Fruit fly (Drosophila melanogaster) whole organism, embryonic: ENCODE results near the gene CG5262.

Experiments used
- Antp ChIP-seq: fragments of 200-800 bp; sonication (Bioruptor generic); optimal IDR thresholded peaks from 3 replicates; lab custom pipeline; 2016; ENCODE audit warnings: missing biosample characterization, missing genetic modification characterization
- CG10267 ChIP-seq: fragments of 200-800 bp; sonication (Bioruptor generic); optimal IDR thresholded peaks from 2 replicates; lab custom pipeline; 2018; ENCODE audit warnings: missing biosample characterization, mild to moderate bottlenecking, missing genetic modification characterization, moderate library complexity
- CG10274 ChIP-seq: fragments of 200-800 bp; sonication (Bioruptor generic); optimal IDR thresholded peaks from 3 replicates; lab custom pipeline; 2017; ENCODE audit warnings: missing biosample characterization, mild to moderate bottlenecking, missing genetic modification characterization
- CG13123 ChIP-seq: fragments of 200-800 bp; sonication (Bioruptor generic); optimal IDR thresholded peaks from 2 replicates; lab custom pipeline; 2016; ENCODE audit warnings: missing biosample characterization, missing genetic modification characterization
- CG13775 ChIP-seq: fragments of 200-800 bp; sonication (Bioruptor generic); optimal IDR thresholded peaks from 3 replicates; lab custom pipeline; 2017; ENCODE audit warnings: missing biosample characterization, mild to moderate bottlenecking, missing genetic modification characterization
- CG15073 ChIP-seq: fragments of 200-800 bp; sonication (Bioruptor generic); optimal IDR thresholded peaks from 2 replicates; lab custom pipeline; 2016; ENCODE audit warnings: missing biosample characterization, missing genetic modification characterization
- CG15269 ChIP-seq: fragments of 200-800 bp; sonication (Bioruptor generic); optimal IDR thresholded peaks from 2 replicates; lab custom pipeline; 2018; ENCODE audit warnings: missing biosample characterization, mild to moderate bottlenecking, missing genetic modification characterization, moderate library complexity
- CG15514 ChIP-seq: fragments of 200-800 bp; sonication (Bioruptor generic); optimal IDR thresholded peaks from 3 replicates; lab custom pipeline; 2017; ENCODE audit warnings: missing biosample characterization, missing genetic modification characterization, mild to moderate bottlenecking, moderate library complexity, missing genetic modification reagents
- CG16863 ChIP-seq: fragments of 200-800 bp; sonication (Bioruptor generic); optimal IDR thresholded peaks from 3 replicates; lab custom pipeline; 2016; ENCODE audit warnings: missing biosample characterization, missing genetic modification characterization
- CG17328 ChIP-seq: fragments of 200-800 bp; sonication (Bioruptor generic); IDR thresholded peaks from 2 replicates; pipeline ENCODE4 v1.3.6; 2022; ENCODE audit warnings: missing biosample characterization, missing genetic modification characterization
- CG17359 ChIP-seq: fragments of 200-800 bp; sonication (Bioruptor generic); optimal IDR thresholded peaks from 3 replicates; lab custom pipeline; 2018; ENCODE audit warnings: missing biosample characterization, mild to moderate bottlenecking, missing genetic modification characterization, moderate library complexity
- CG1792 ChIP-seq: fragments of 200-800 bp; sonication (Bioruptor generic); optimal IDR thresholded peaks from 2 replicates; lab custom pipeline; 2016; ENCODE audit warnings: missing biosample characterization, missing genetic modification characterization
- CG33557 ChIP-seq: fragments of 200-800 bp; sonication (Bioruptor generic); optimal IDR thresholded peaks from 2 replicates; lab custom pipeline; 2019; ENCODE audit warnings: missing biosample characterization, mild to moderate bottlenecking, missing genetic modification characterization, moderate library complexity
- CG5245 ChIP-seq: fragments of 200-800 bp; sonication (Bioruptor generic); optimal IDR thresholded peaks from 3 replicates; lab custom pipeline; 2016; ENCODE audit warnings: missing biosample characterization, missing genetic modification characterization
- CG7745 ChIP-seq: fragments of 200-800 bp; sonication (Bioruptor generic); optimal IDR thresholded peaks from 2 replicates; lab custom pipeline; 2018; ENCODE audit warnings: missing biosample characterization, mild to moderate bottlenecking, missing genetic modification characterization, moderate library complexity
- CG8765 ChIP-seq: fragments of 200-800 bp; sonication (Bioruptor generic); IDR thresholded peaks from 2 replicates; pipeline ENCODE4 v1.3.6; 2022; ENCODE audit warnings: missing biosample characterization, missing genetic modification characterization
- CG9437 ChIP-seq: fragments of 200-800 bp; sonication (Bioruptor generic); optimal IDR thresholded peaks from 2 replicates; lab custom pipeline; 2018; ENCODE audit warnings: missing biosample characterization, mild to moderate bottlenecking, missing genetic modification characterization
- CG9609 ChIP-seq: fragments of 200-800 bp; sonication (Bioruptor generic); optimal IDR thresholded peaks from 3 replicates; lab custom pipeline; 2016; ENCODE audit warnings: missing biosample characterization, missing genetic modification characterization
- Camta ChIP-seq: fragments of 200-800 bp; sonication (Bioruptor generic); optimal IDR thresholded peaks from 2 replicates; lab custom pipeline; 2016; ENCODE audit warnings: missing biosample characterization, missing genetic modification characterization
- Dad ChIP-seq: fragments of 200-800 bp; sonication (Bioruptor generic); optimal IDR thresholded peaks from 3 replicates; lab custom pipeline; 2016; ENCODE audit warnings: missing biosample characterization, missing genetic modification characterization
- Dbx ChIP-seq: fragments of 200-800 bp; sonication (Bioruptor generic); IDR thresholded peaks from 3 replicates; pipeline ENCODE4 v1.3.6; 2022; ENCODE audit warnings: missing biosample characterization, missing genetic modification characterization
- Dref ChIP-seq: fragments of 200-800 bp; sonication (Bioruptor generic); IDR thresholded peaks from 2 replicates; pipeline ENCODE4 v1.3.6; 2022; ENCODE audit warnings: missing biosample characterization, missing genetic modification characterization
- H2.0 ChIP-seq: fragments of 200-800 bp; sonication (Bioruptor generic); IDR thresholded peaks from 2 replicates; pipeline ENCODE4 v1.3.6; 2022; ENCODE audit warnings: missing biosample characterization, missing genetic modification characterization
- HLH4C ChIP-seq: fragments of 200-800 bp; sonication (Bioruptor generic); IDR thresholded peaks from 3 replicates; pipeline ENCODE4 v1.3.6; 2022; ENCODE audit warnings: missing biosample characterization, missing genetic modification characterization; ENCODE audit not compliant: partially characterized antibody
- HLHmδ ChIP-seq: fragments of 200-800 bp; sonication (Bioruptor generic); optimal IDR thresholded peaks from 2 replicates; lab custom pipeline; 2018; ENCODE audit warnings: missing biosample characterization, mild to moderate bottlenecking, missing genetic modification characterization, moderate library complexity
- MESR4 ChIP-seq: fragments of 200-800 bp; sonication (Bioruptor generic); optimal IDR thresholded peaks from 2 replicates; lab custom pipeline; 2018; ENCODE audit warnings: missing biosample characterization, mild to moderate bottlenecking, missing genetic modification characterization, moderate library complexity
- NC2α ChIP-seq: fragments of 200-800 bp; sonication (Bioruptor generic); optimal IDR thresholded peaks from 2 replicates; lab custom pipeline; 2016; ENCODE audit warnings: missing biosample characterization, missing genetic modification characterization
- Rfx ChIP-seq: fragments of 200-800 bp; sonication (Bioruptor generic); IDR thresholded peaks from 2 replicates; pipeline ENCODE4 v1.3.6; 2022; ENCODE audit warnings: missing biosample characterization, missing genetic modification characterization
- Rx ChIP-seq: fragments of 200-800 bp; sonication (Bioruptor generic); IDR thresholded peaks from 2 replicates; pipeline ENCODE4 v1.3.6; 2022; ENCODE audit warnings: missing biosample characterization, missing genetic modification characterization
- bigmax ChIP-seq: fragments of 200-800 bp; sonication (Bioruptor generic); optimal IDR thresholded peaks from 2 replicates; lab custom pipeline; 2018; ENCODE audit warnings: missing biosample characterization, mild to moderate bottlenecking, missing genetic modification characterization
- chm ChIP-seq: fragments of 200-800 bp; sonication (Bioruptor generic); IDR thresholded peaks from 2 replicates; pipeline ENCODE4 v1.3.6; 2022; ENCODE audit warnings: missing biosample characterization, missing genetic modification characterization
- dmrt99B ChIP-seq: fragments of 200-800 bp; sonication (Bioruptor generic); optimal IDR thresholded peaks from 2 replicates; lab custom pipeline; 2018; ENCODE audit warnings: missing biosample characterization, mild to moderate bottlenecking, missing genetic modification characterization, moderate library complexity
- dysf ChIP-seq: fragments of 200-800 bp; sonication (Bioruptor generic); IDR thresholded peaks from 3 replicates; pipeline ENCODE4 v1.3.6; 2022; ENCODE audit warnings: missing biosample characterization, missing genetic modification characterization
- exex ChIP-seq: fragments of 200-800 bp; sonication (Bioruptor generic); optimal IDR thresholded peaks from 4 replicates; lab custom pipeline; 2018; ENCODE audit warnings: missing biosample characterization, mild to moderate bottlenecking, missing genetic modification characterization, moderate library complexity
- gro ChIP-seq: fragments of 200-800 bp; sonication (Bioruptor generic); optimal IDR thresholded peaks from 2 replicates; lab custom pipeline; 2016; ENCODE audit warnings: missing biosample characterization, missing genetic modification characterization
- gsb-n ChIP-seq: fragments of 200-800 bp; sonication (Bioruptor generic); optimal IDR thresholded peaks from 3 replicates; lab custom pipeline; 2018; ENCODE audit warnings: missing biosample characterization, mild to moderate bottlenecking, missing genetic modification characterization
- hkb ChIP-seq, 2 experiments: fragments of 200-800 bp in 1 of 2; fragments of >200 bp in 1 of 2; sonication (Bioruptor generic) in 1 of 2; IDR thresholded peaks in 1 of 2; optimal IDR thresholded peaks in 1 of 2; 2 replicates each; pipeline versions ENCODE4 v1.3.6 to Lab custom; 2017 to 2022; ENCODE audit warnings: missing biosample characterization in 1 of 2, missing genetic modification characterization in 1 of 2
- hth ChIP-seq: fragments of >200 bp; optimal IDR thresholded peaks from 2 replicates; lab custom pipeline; 2017; ENCODE audit warnings: inconsistent platforms
- lilli ChIP-seq: fragments of 200-800 bp; sonication (Bioruptor generic); optimal IDR thresholded peaks from 3 replicates; lab custom pipeline; 2016; ENCODE audit warnings: missing biosample characterization, missing genetic modification characterization
- onecut ChIP-seq: fragments of 200-800 bp; sonication (Bioruptor generic); IDR thresholded peaks from 2 replicates; pipeline ENCODE4 v1.3.6; 2022; ENCODE audit warnings: missing biosample characterization, missing genetic modification characterization
- ro ChIP-seq: fragments of 200-800 bp; sonication (Bioruptor generic); IDR thresholded peaks from 2 replicates; pipeline ENCODE4 v1.3.6; 2022; ENCODE audit warnings: missing biosample characterization, missing genetic modification characterization
- scrt ChIP-seq: fragments of 200-800 bp; sonication (Bioruptor generic); optimal IDR thresholded peaks from 2 replicates; lab custom pipeline; 2018; ENCODE audit warnings: missing biosample characterization, mild to moderate bottlenecking, missing genetic modification characterization, moderate library complexity
- sd ChIP-seq: fragments of 200-800 bp; sonication (Bioruptor generic); optimal IDR thresholded peaks from 3 replicates; lab custom pipeline; 2018; ENCODE audit warnings: missing biosample characterization, mild to moderate bottlenecking, missing genetic modification characterization, moderate library complexity
- sisA ChIP-seq: fragments of 200-800 bp; sonication (Bioruptor generic); IDR thresholded peaks from 2 replicates; pipeline ENCODE4 v1.3.6; 2022; ENCODE audit warnings: missing biosample characterization, missing genetic modification characterization
- sob ChIP-seq: fragments of 200-800 bp; sonication (Bioruptor generic); IDR thresholded peaks from 2 replicates; pipeline ENCODE4 v1.3.6; 2022; ENCODE audit warnings: missing biosample characterization, missing genetic modification characterization
- tio ChIP-seq: fragments of 200-800 bp; sonication (Bioruptor generic); optimal IDR thresholded peaks from 2 replicates; lab custom pipeline; 2017; ENCODE audit warnings: missing biosample characterization, missing genetic modification characterization, inconsistent platforms
- trh ChIP-seq: fragments of 200-800 bp; sonication (Bioruptor generic); optimal IDR thresholded peaks from 2 replicates; lab custom pipeline; 2016; ENCODE audit warnings: missing biosample characterization, missing genetic modification characterization
- vnd ChIP-seq: fragments of 200-800 bp; sonication (Bioruptor generic); IDR thresholded peaks from 3 replicates; pipeline ENCODE4 v1.3.6; 2022; ENCODE audit warnings: missing biosample characterization, missing genetic modification characterization; ENCODE audit not compliant: partially characterized antibody
- vvl ChIP-seq: fragments of 200-800 bp; sonication (Bioruptor generic); IDR thresholded peaks from 2 replicates; pipeline ENCODE4 v1.3.6; 2022; ENCODE audit warnings: missing biosample characterization, missing genetic modification characterization

CG5262 gene

dm6 chr3L:20473021-20473799 is 42.9 kb upstream of the CG5262 start, which contains the start of the genes CG32428 and CG5969 (continued):
- TF ChIP-seq Camta, result no peak
- peak; percentile 65 for TF ChIP-seq sob
- peak; percentile 49; the same call in 1 of the 2 replicates for TF ChIP-seq Rx
- TF ChIP-seq trh (GFP tag; lab: Kevin White, UChicago), result no peak
- peak; percentile 72 for TF ChIP-seq vvl
- peak; percentile 73; the same call in 2 of the 3 replicates for TF ChIP-seq Dbx (GFP tag; lab: Robert Waterston, UW)
- no peak for TF ChIP-seq vnd (GFP tag; lab: Robert Waterston, UW)
- TF ChIP-seq CG16863 (GFP tag; lab: Kevin White, UChicago), result no peak
- peak; percentile 46; the same call in 1 of the 2 replicates for TF ChIP-seq chm (GFP tag; lab: Robert Waterston, UW)
- peak; percentile 81 for TF ChIP-seq Rfx (GFP tag; lab: Robert Waterston, UW)
- peak; percentile 34 for TF ChIP-seq HLHmδ (GFP tag; lab: Kevin White, UChicago)
- peak; percentile 54 for TF ChIP-seq CG17328 (GFP tag; lab: Robert Waterston, UW)
- peak; percentile 67 for TF ChIP-seq dysf (GFP tag; lab: Robert Waterston, UW)
- TF ChIP-seq CG13775 (GFP tag; lab: Kevin White, UChicago), result peak; percentile 58
- TF ChIP-seq MESR4, result peak; percentile 44
- no peak for TF ChIP-seq CG1792 (GFP tag; lab: Kevin White, UChicago)
- no peak for TF ChIP-seq NC2α
- TF ChIP-seq exex, result peak; percentile 8
- no peak for TF ChIP-seq CG13123 (GFP tag; lab: Kevin White, UChicago)
- peak; percentile 38; the same call in 1 of the 2 replicates for TF ChIP-seq Dref
- TF ChIP-seq Antp (GFP tag; lab: Kevin White, UChicago), result no peak
- peak; percentile 43 for TF ChIP-seq CG17359 (tag; lab: Kevin White, UChicago)
- no peak for TF ChIP-seq bigmax (GFP tag; lab: Kevin White, UChicago)
- peak; percentile 22; the same call in 1 of the 2 replicates for TF ChIP-seq onecut
- TF ChIP-seq CG8765 (GFP tag; lab: Robert Waterston, UW), result no peak
- no peak for TF ChIP-seq tio (GFP tag; lab: Kevin White, UChicago)
- TF ChIP-seq CG15269 (tag; lab: Kevin White, UChicago), result peak; percentile 70
- TF ChIP-seq CG10274 (GFP tag; lab: Kevin White, UChicago), result no peak
- TF ChIP-seq sisA (GFP tag; lab: Robert Waterston, UW), result peak; percentile 37; the same call in 1 of the 2 replicates
- TF ChIP-seq CG9609 (GFP tag; lab: Kevin White, UChicago), result no peak
- TF ChIP-seq gsb-n, result peak; percentile 42
- peak; percentile 69 for TF ChIP-seq sd
- TF ChIP-seq gro (GFP tag; lab: Kevin White, UChicago), result peak; percentile 9
- TF ChIP-seq CG9437, result peak; percentile 11
- TF ChIP-seq Dad (GFP tag; lab: Kevin White, UChicago), result no peak
- peak; percentile 9 for TF ChIP-seq scrt (GFP tag; lab: Kevin White, UChicago)
- TF ChIP-seq CG10267 (tag; lab: Kevin White, UChicago), result peak; percentile 60
- 0 out of 3 replicates have a peak, but pooled peaks have one; percentile 8 for TF ChIP-seq HLH4C
- no peak for TF ChIP-seq CG15073
- TF ChIP-seq CG7745 (tag; lab: Kevin White, UChicago), result no peak
- peak; percentile 71 for TF ChIP-seq H2.0
- peak; percentile 55 for TF ChIP-seq CG15514 (GFP tag; lab: Kevin White, UChicago)
- peak; percentile 54 for TF ChIP-seq dmrt99B
- no peak for TF ChIP-seq CG5245 (GFP tag; lab: Kevin White, UChicago)
- TF ChIP-seq hkb (optimal IDR thresholded peaks at IDR 0.05; lab: Kevin White, UChicago), result no peak
- peak; percentile 71 for TF ChIP-seq hkb (GFP tag; IDR thresholded peaks at IDR 0.05; lab: Robert Waterston, UW)
- TF ChIP-seq CG33557 (GFP tag; lab: Kevin White, UChicago), result no peak
- TF ChIP-seq hth (lab: Kevin White, UChicago), result no peak
- TF ChIP-seq lilli (GFP tag; lab: Kevin White, UChicago), result peak; percentile 34
- TF ChIP-seq ro (GFP tag; lab: Robert Waterston, UW), result no peak
